Worm (Caenorhabditis elegans) whole organism, dauer: Measurements from ENCODE around the gene F15E6.5.

ENCODE experiments used
- unc-62 ChIP-seq: sonication (generic microtip); optimal IDR thresholded peaks from 2 replicates; lab custom pipeline; 2017; ENCODE audit warnings: missing biosample characterization, missing genetic modification reagents, missing genetic modification characterization

F15E6.5 gene

DNA sequence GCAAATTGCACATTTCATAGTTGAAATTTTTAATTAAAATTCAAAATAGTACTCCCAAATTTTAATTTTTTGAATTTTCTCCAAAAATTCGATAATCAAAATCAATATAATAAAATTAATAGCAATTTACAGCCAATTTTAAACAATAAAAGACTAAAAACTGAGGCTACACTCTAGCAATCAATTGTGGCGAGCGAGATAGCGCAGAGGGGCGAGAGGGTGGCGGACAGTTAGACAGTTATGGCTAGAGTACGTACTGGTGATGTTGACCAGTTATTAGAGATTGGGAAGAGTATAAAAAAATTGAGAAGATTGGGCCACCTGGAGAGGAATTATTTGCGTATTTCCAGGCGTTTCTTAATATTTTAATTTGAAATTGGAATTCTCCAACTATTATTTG, 11.7 kb upstream of the F15E6.5 start, which contains the start of gene nhr-78:
nhr-78 (minus strand) TSS at position 182 of the 400 bp plus-strand sequence.
- no peak for TF ChIP-seq unc-62 (GFP tag; lab: Kevin White, UChicago)

DNA sequence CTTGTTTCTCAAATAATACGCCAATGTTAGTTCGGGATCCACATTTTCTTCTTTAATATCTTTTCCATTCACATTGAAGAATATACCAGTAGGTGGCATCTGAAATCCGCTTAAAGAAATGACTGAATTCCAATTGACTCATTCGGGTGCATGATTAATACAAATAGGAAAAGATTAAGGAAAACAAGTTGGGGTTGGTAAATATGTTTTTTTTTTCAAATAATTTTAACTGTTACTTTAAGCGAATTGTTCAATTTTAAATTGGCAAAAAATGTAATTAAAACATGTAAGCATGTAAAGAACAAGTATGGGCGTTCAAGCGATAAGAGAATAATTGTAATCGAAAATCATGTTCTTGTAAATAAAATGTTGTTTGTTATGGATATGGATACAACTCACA, 5.3 kb upstream of the F15E6.5 start, which contains the start of gene F15E6.6:
F15E6.6 (minus strand) TSS at position 101 of the 400 bp plus-strand sequence.
- TF ChIP-seq unc-62 (GFP tag; lab: Kevin White, UChicago), result no peak

DNA sequence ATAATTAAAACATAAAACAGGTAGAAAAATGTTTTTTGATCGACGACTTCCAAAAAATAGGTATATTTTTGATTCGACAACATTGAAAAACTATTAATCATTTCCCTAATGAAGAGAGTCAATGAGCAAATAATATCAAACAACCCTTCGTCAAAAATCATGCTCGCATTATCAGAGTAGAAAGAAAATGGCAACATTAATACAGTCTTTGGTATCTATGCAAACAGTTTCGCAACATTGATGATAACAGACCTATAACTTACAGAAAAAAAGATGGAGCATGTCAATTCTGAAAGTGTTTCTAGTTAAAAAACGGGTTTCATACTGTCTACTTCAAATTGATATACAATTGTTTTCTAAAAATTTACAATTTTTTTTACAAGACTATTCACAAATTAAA, 4.4 kb upstream of the F15E6.5 start:
- TF ChIP-seq unc-62 (GFP tag; lab: Kevin White, UChicago), result no peak

DNA sequence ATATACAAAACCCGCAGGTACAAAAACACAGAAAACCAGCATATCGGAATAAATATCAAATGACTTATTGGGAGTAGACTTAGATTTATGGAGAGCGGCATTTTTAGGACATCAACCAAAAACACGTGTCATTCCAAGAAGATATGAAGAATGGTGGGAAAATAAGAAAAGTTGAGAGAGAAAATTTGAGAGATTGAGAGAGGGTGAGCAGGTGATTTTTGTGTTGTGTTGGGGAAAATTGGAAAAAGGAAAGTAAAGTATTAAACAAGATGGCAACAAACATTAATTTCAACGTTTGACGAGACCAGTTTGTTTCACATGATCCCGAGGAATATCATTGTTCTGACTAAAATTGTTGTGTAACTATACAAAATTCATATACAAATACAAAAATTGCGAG, 1.0 kb upstream of the F15E6.5 start, which contains the start of gene srv-4:
srv-4 (minus strand) TSS at position 101 of the 400 bp plus-strand sequence.
- TF ChIP-seq unc-62 (GFP tag; lab: Kevin White, UChicago), result no peak

DNA sequence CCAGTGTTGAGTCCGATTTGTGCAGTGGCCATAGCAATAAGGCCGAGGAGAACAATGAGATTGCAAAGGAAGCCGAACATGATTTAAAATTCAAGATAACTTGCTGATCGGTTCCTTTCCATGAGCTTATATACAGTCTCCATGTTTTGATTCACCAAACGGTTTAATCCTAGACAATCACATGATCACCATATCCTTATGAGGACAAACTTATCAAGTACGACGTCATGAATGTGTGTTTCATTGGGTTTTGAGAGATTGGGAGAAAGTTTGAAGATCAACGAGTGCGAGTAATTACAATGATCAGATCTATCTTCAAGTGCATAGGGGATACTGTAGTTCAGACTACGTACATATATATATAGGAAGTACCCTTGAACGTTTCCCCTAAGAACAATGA, 1.1 kb downstream of the F15E6.5 start, which contains the start of gene dct-7:
dct-7 (minus strand) TSS at position 101 of the 400 bp plus-strand sequence.
- no peak for TF ChIP-seq unc-62 (GFP tag; lab: Kevin White, UChicago)

DNA sequence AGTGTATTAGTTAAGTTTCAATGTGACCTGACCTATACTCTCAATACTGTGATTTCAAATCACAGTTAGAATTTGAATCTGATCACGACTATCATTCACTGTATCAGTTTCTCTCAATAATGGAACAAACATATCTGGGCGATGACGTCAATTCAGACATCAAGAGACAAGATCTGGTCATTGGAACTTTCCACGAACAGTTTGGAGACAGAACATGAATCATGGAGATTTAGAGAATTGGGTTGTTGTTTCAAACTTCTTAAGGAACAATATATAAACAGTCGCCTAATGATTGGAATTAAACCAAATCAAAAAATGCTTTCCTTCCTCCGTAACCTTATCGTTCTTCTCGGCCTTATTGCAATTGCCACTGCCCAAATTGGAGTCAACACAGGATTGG, 1.8 kb downstream of the F15E6.5 start, which contains the start of gene F15E6.4:
F15E6.4 (plus strand) TSS at position 301 of the 400 bp plus-strand sequence.
- TF ChIP-seq unc-62 (GFP tag; lab: Kevin White, UChicago), result no peak

DNA sequence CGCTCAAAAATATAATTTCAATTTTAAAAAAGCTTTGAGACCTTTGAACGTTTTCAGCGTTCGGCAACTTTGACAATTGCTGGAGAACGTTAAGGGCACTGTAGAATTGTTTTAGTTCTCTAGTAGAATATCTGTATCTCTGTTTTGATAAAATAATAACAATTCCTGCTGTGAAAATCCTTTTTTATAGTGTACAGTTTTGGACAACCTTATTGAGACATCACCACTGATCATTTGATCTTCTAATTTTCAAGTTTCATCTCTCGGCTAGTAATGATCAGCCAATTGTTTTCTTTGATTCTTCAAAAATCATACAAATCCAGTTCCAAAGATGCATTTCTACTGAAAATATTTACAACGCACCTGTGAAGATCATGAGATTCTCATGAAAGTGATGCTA, 3.2 kb downstream of the F15E6.5 start, which contains the start of gene F15E6.10:
F15E6.10 (plus strand) TSS at position 301 of the 400 bp plus-strand sequence.
- TF ChIP-seq unc-62 (GFP tag; lab: Kevin White, UChicago), result no peak

DNA sequence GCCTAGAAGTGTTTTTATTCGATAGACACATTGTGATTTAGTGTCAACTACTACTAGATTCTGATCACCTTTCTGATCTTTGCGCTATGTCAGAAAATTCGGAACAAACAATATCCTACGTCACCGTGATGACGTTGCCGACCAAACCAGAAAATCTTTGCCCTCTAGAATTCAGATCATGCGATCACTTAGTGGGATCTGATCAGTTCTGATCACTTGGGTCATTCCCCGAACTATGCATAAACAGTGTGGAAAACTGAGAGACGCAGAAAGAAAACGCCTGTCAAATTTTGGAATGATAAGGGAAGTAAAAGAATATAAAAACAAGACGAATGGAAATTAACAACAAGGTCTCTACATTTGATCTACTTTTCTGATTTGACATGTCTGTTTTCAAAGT, 5.2 kb downstream of the F15E6.5 start, which contains the start of gene F15E6.3:
F15E6.3 (plus strand) TSS at position 344 of the 400 bp plus-strand sequence.
- no peak for TF ChIP-seq unc-62 (GFP tag; lab: Kevin White, UChicago)

DNA sequence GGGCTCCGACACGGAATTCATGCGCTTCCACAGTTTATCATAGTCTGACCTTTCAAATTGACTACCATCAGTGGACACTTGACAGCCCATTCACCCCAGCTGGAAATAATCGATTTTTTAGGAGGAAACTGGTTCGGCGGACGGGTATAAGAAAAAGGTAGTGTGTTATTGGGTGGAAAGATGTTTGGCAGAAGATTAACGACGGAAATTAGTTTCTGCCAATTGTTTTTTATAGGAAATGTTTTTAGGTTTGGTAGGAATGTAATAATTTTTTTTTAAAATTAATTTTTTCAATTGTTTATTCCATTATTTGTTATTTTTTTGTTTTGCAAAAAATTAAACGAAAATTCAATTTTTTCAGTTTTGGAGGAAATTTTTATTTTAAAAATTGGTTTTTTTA, 9.6 kb downstream of the F15E6.5 start, which contains the start of gene F15E6.9:
F15E6.9 (minus strand) TSS at position 101 of the 400 bp plus-strand sequence.
- TF ChIP-seq unc-62 (GFP tag; lab: Kevin White, UChicago), result no peak

ce11 chrIV:4299994-4300393, 10.6 kb downstream of the F15E6.5 start:
- TF ChIP-seq unc-62 (GFP tag; lab: Kevin White, UChicago), result no peak

DNA sequence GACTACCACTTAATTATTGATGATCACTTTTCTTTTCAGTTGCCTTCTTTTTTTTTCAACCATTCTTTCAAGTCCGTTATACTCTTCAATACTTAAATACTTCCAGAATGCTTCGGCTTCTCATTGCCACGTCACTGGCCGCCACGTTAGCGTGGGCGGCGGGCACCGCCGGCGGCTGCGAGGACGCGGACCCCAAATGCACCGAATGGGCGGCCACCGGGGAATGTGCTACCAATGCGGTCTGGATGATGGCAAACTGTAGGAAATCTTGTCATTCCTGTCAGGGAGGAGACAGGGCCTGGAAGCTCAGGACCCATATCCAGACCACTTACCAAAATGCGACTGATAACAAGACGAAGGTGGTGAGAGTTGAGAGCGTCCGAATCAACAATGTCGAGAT, 11.8 kb downstream of the F15E6.5 start, which contains the start of gene lgc-22:
lgc-22 (plus strand) TSS at position 105 of the 400 bp plus-strand sequence.
- TF ChIP-seq unc-62 (GFP tag; lab: Kevin White, UChicago), result no peak

DNA sequence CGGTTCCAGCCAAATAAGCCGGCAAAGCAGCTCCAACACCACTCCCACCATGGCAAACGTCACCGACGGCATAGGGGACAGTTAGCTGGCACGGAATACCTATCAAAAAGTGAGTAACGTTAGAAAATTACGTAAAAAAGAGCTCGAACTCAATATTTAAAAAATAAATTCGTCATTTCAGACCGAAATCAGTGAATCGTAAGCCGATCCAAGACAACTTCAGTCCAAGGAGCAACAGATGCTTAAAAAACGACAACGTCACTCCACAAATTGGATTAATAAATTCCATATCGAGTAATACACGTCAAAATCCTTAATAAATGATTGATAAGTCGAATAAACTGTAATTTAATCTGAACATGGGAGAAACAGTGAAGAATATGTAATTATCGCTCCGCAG, 16.9 kb downstream of the F15E6.5 start:
- no peak for TF ChIP-seq unc-62 (GFP tag; lab: Kevin White, UChicago)

- TF ChIP-seq unc-62 (GFP tag; lab: Kevin White, UChicago), result no peak
Measured at ce11 chrIV:4307227-4307946, 18.0 kb downstream of the F15E6.5 start, which contains the start of gene set-9. Gene set-9, plus strand, starts transcription at chrIV:4307896.

- no peak for TF ChIP-seq unc-62 (GFP tag; lab: Kevin White, UChicago)
Measured at ce11 chrIV:4316813-4317408, 27.5 kb downstream of the F15E6.5 start, which contains the start of gene Y24D9B.1. Gene Y24D9B.1, plus strand, starts transcription at chrIV:4317358.

- TF ChIP-seq unc-62 (GFP tag; lab: Kevin White, UChicago), result no peak
Measured at ce11 chrIV:4317638-4318037, 28.3 kb downstream of the F15E6.5 start.

- TF ChIP-seq unc-62 (GFP tag; lab: Kevin White, UChicago), result no peak
Measured at ce11 chrIV:4318056-4318455, 28.7 kb downstream of the F15E6.5 start.
